Fruit fly (Drosophila melanogaster): ENCODE measurements around the gene tub.

DNA sequence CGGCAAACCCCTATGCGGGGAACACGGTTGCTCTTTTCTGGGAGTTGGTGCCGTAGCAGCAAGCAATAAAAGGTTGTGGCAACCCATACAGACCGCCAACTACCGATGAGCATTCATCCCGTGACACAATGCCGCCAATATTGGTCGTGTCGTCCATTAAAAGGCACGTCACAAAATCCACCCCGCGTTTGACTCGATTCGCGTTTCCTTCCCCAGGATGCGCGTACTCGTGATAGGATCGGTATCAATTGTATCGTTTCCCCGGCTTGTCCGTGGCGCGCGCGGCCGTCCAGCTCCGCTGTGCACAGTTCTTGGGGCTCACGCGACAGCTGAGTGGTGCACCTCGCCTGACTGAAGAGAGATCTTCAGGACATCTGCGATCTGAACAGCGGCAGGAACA lies 37.3 kb upstream of the tub start:
- TF ChIP-seq Myc (optimal IDR thresholded peaks at IDR 0.05) = no peak
- TF ChIP-seq psq (optimal IDR thresholded peaks at IDR 0.05) = no peak
- no peak for TF ChIP-seq ttk (optimal IDR thresholded peaks at IDR 0.05)
- TF ChIP-seq h (optimal IDR thresholded peaks at IDR 0.05) = no peak
- TF ChIP-seq Sin3A (optimal IDR thresholded peaks at IDR 0.05) = no peak

Measured in Kc167 (cell line).